Worm (Caenorhabditis elegans) whole organism, mixed stage, embryonic: ENCODE results near the gene scd-1.

Source experiments
- ceh-43 ChIP-seq: fragments of 200-800 bp; sonication (Bioruptor generic); optimal IDR thresholded peaks from 2 replicates; lab custom pipeline; 2018; ENCODE audit warnings: mild to moderate bottlenecking, missing genetic modification characterization, moderate library complexity, missing compliant biosample characterization
- ces-1 ChIP-seq: fragments of 150-350 bp; optimal IDR thresholded peaks from 2 replicates; lab custom pipeline; 2014; ENCODE audit warnings: missing biosample characterization, missing genetic modification reagents, missing genetic modification characterization
- cnd-1 ChIP-seq: fragments of 200-800 bp; sonication (Bioruptor generic); optimal IDR thresholded peaks from 2 replicates; lab custom pipeline; 2018; ENCODE audit warnings: mild to moderate bottlenecking, missing genetic modification characterization, missing compliant biosample characterization
- lin-13 ChIP-seq: fragments of 150-350 bp; optimal IDR thresholded peaks from 2 replicates; lab custom pipeline; 2014; ENCODE audit warnings: missing biosample characterization, missing genetic modification characterization
- lsy-2 ChIP-seq: fragments of 150-350 bp; optimal IDR thresholded peaks from 2 replicates; lab custom pipeline; 2014; ENCODE audit warnings: missing biosample characterization, missing genetic modification characterization
- nhr-12 ChIP-seq: fragments of 150-350 bp; optimal IDR thresholded peaks from 2 replicates; lab custom pipeline; 2014; ENCODE audit warnings: missing biosample characterization, missing genetic modification characterization
- nhr-237 ChIP-seq: fragments of 150-350 bp; optimal IDR thresholded peaks from 2 replicates; lab custom pipeline; 2014; ENCODE audit warnings: missing biosample characterization, missing genetic modification characterization
- nhr-28 ChIP-seq: fragments of 150-350 bp; optimal IDR thresholded peaks from 2 replicates; lab custom pipeline; 2014; ENCODE audit warnings: missing biosample characterization, missing genetic modification characterization
- snpc-4 ChIP-seq: fragments of 150-350 bp; optimal IDR thresholded peaks from 2 replicates; lab custom pipeline; 2014; ENCODE audit warnings: missing biosample characterization, missing genetic modification characterization
- unc-62 ChIP-seq: fragments of 150-350 bp; optimal IDR thresholded peaks from 2 replicates; lab custom pipeline; 2014; ENCODE audit warnings: missing biosample characterization, missing genetic modification reagents, missing genetic modification characterization
- ztf-11 ChIP-seq: fragments of 150-350 bp; optimal IDR thresholded peaks from 2 replicates; lab custom pipeline; 2014; ENCODE audit warnings: missing biosample characterization, missing genetic modification characterization

DNA sequence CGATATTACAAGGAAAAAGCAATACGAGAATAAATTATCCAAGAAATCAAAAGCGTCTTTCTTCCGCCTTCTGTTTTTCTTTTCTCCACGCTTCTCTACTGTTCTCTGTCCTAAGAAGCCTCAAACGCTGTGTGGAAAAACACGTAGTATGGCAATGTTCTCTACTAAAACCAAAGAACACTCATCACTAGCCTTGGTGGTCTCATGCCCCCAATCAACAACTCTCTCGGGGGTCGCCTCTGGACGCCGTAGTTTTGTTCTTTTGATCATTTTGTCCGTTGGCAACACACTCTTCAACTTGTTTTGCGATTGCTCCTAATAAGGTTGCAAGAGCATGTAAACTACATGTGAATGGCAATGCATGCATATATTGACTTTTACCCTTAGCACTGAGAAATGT is 8.3 kb downstream of the scd-1 start:
- TF ChIP-seq unc-62 (GFP tag; lab: Kevin White, UChicago) (no peak), ztf-11 (tag; lab: Kevin White, UChicago) (no peak), nhr-237 (tag; lab: Kevin White, UChicago) (no peak), lsy-2 (tag; lab: Kevin White, UChicago) (no peak), ceh-43 (no peak), nhr-28 (no peak), snpc-4 (tag; lab: Kevin White, UChicago) (no peak), lin-13 (tag; lab: Kevin White, UChicago) (no peak), nhr-12 (tag; lab: Kevin White, UChicago) (no peak), cnd-1 (tag; lab: Kevin White, UChicago) (no peak), ces-1 (GFP tag; lab: Kevin White, UChicago) (peak; percentile 18)
